Worm (Caenorhabditis elegans): Measurements from ENCODE around the gene T28C12.6.

- TF ChIP-seq him-1 (tag; optimal IDR thresholded peaks at IDR 0.05): no peak
- TF ChIP-seq dao-5 (tag; optimal IDR thresholded peaks at IDR 0.05): no peak
- no peak for TF ChIP-seq W03F9.2 (tag; optimal IDR thresholded peaks at IDR 0.05)
Measured at ce11 chrV:6368494-6368893, 32.6 kb upstream of the T28C12.6 start.
